Fruit fly (Drosophila melanogaster): ENCODE data around the gene CG33725.

Gene CG33725

dm6 chr3L:12514762-12515215 is 32.4 kb downstream of the CG33725 start, which contains the start of the genes sti and tral:
sti (minus strand) TSS chr3L:12514815.
tral (plus strand) TSS chr3L:12515059.
- TF ChIP-seq HLH106 (tag; optimal IDR thresholded peaks at IDR 0.05) (peak; percentile 85), Hnf4 (GFP tag; optimal IDR thresholded peaks at IDR 0.05) (peak; percentile 94), usp (GFP tag; optimal IDR thresholded peaks at IDR 0.05) (no peak), psq (GFP tag; optimal IDR thresholded peaks at IDR 0.05) (peak; percentile 79), ey (GFP tag; optimal IDR thresholded peaks at IDR 0.05) (peak; percentile 90), CG9705 (GFP tag; optimal IDR thresholded peaks at IDR 0.05) (peak; percentile 86), sv (GFP tag; optimal IDR thresholded peaks at IDR 0.05) (peak; percentile 93), OdsH (GFP tag; optimal IDR thresholded peaks at IDR 0.05) (peak; percentile 83), Dfd (GFP tag; optimal IDR thresholded peaks at IDR 0.05) (no peak), CrebA (GFP tag; optimal IDR thresholded peaks at IDR 0.05; ENCODE audit: borderline replicate concordance) (no peak), Hr78 (GFP tag; optimal IDR thresholded peaks at IDR 0.05) (no peak), foxo (GFP tag; optimal IDR thresholded peaks at IDR 0.05) (peak; percentile 5 to 93), Hr83 (GFP tag; optimal IDR thresholded peaks at IDR 0.05; ENCODE audit: poor library complexity, severe bottlenecking) (peak; percentile 72), lola (GFP tag; optimal IDR thresholded peaks at IDR 0.05) (no peak), dmrt93B (GFP tag; optimal IDR thresholded peaks at IDR 0.05) (peak; percentile 77), brk (GFP tag; optimal IDR thresholded peaks at IDR 0.05) (no peak), rgr (GFP tag; optimal IDR thresholded peaks at IDR 0.05) (peak; percentile 90), sage (GFP tag; optimal IDR thresholded peaks at IDR 0.05) (no peak), N (GFP tag; optimal IDR thresholded peaks at IDR 0.05) (no peak), Sp1 (GFP tag; optimal IDR thresholded peaks at IDR 0.05) (peak; percentile 80), dl (GFP tag; optimal IDR thresholded peaks at IDR 0.05; ENCODE audit: insufficient read depth in 1 of 2, partially characterized antibody in 2 of 2) (no peak), dsf (GFP tag; optimal IDR thresholded peaks at IDR 0.05; ENCODE audit: borderline replicate concordance) (peak; percentile 68), jim (GFP tag; optimal IDR thresholded peaks at IDR 0.05) (peak; percentile 30), GATAd (GFP tag; optimal IDR thresholded peaks at IDR 0.05) (peak; percentile 74), br (GFP tag; optimal IDR thresholded peaks at IDR 0.05) (peak; percentile 94), pan (optimal IDR thresholded peaks at IDR 0.05) (no peak), tai (GFP tag; optimal IDR thresholded peaks at IDR 0.05) (no peak), Jra (GFP tag; optimal IDR thresholded peaks at IDR 0.05) (peak; percentile 91), CG32264 (GFP tag; optimal IDR thresholded peaks at IDR 0.05) (peak; percentile 77), Mio (GFP tag; optimal IDR thresholded peaks at IDR 0.05) (no peak), woc (GFP tag; optimal IDR thresholded peaks at IDR 0.05) (peak; percentile 58), Abd-B (GFP tag; optimal IDR thresholded peaks at IDR 0.05) (no peak), fru (GFP tag; optimal IDR thresholded peaks at IDR 0.05) (peak; percentile 90), Vsx2 (GFP tag; optimal IDR thresholded peaks at IDR 0.05; ENCODE audit: partially characterized antibody) (no peak), Myc (optimal IDR thresholded peaks at IDR 0.05) (peak; percentile 80), Rel (GFP tag; optimal IDR thresholded peaks at IDR 0.05) (peak; percentile 23), Rel (tag; optimal IDR thresholded peaks at IDR 0.05) (peak; percentile 50), h (GFP tag; optimal IDR thresholded peaks at IDR 0.05) (peak; percentile 93), Dif (GFP tag; optimal IDR thresholded peaks at IDR 0.05; ENCODE audit: partially characterized antibody) (no peak)

DNA sequence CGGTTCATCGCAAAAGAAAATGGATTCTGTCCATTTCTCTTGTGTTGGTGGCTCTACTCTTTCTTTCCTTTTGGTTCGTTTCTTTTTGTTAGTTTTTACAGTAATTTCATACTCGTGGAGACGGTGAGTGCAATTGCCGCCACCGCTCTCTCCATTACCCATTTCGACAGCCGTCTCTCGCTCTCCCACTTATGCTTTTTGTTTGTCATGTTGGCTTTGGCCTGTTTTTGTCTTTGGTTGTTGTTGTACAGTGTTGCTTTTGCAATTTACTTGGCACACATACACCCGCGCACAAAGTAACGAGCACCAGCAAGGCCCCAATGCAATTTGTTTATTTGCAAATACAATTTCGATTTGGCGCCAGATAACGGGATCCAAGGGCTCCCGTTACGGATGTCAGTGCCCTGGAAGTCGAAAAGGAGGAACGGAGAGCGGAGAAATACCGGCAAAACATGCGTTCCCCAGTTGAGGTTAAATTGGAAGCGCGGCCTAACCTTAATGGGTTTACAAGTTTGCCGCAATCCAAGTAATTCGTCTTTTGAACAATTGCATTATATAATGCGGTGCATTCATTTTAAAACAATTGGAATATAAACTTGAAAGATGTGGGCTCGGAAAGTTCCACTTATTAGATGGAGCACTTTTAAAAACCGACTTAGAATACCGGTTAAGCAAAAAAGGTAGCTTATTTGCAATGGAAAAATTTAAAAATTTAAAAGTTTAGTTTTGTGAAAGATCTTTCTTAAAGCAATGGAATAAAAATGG is 33.5 kb downstream of the CG33725 start:
- TF ChIP-seq dl (GFP tag; optimal IDR thresholded peaks at IDR 0.05; ENCODE audit: insufficient read depth in 1 of 2, partially characterized antibody in 2 of 2) (peak in 1 of 2 experiments; percentile 1), Dif (GFP tag; optimal IDR thresholded peaks at IDR 0.05; ENCODE audit: partially characterized antibody) (peak; percentile 30), ey (GFP tag; optimal IDR thresholded peaks at IDR 0.05) (no peak), usp (GFP tag; optimal IDR thresholded peaks at IDR 0.05) (no peak), OdsH (GFP tag; optimal IDR thresholded peaks at IDR 0.05) (peak; percentile 24), fru (GFP tag; optimal IDR thresholded peaks at IDR 0.05) (peak; percentile 96), Sp1 (GFP tag; optimal IDR thresholded peaks at IDR 0.05) (peak; percentile 32), lola (GFP tag; optimal IDR thresholded peaks at IDR 0.05) (no peak), Hr78 (GFP tag; optimal IDR thresholded peaks at IDR 0.05) (no peak), psq (GFP tag; optimal IDR thresholded peaks at IDR 0.05) (peak; percentile 3)
